Worm (Caenorhabditis elegans): ENCODE results near the gene K09E2.3.

The K09E2.3 gene

DNA sequence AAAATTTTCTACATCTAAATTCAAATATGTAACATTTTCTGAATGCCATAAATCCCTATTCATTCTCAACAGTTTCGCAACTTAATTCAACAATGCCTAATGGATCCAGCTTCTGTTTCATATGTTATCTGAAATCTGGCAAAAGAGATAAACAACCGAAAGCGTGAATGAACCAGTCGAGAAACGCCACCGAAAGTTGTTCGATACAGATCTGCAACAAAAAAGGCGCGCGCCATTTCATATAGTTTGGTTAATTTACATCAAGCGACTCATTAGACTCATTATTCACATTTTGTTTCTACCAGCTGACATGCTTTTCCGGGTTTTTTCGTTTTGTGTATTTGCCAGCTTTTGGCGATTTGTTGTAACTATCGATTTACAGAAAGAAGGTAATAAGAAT, 8.7 kb downstream of the K09E2.3 start, which contains the start of gene K09E2.1:
Gene K09E2.1 (plus strand): TSS at position 301 of the 400 bp plus-strand sequence.
- TF ChIP-seq flt-1 (GFP tag; IDR thresholded peaks at IDR 0.05) (no peak), cog-1 (tag; optimal IDR thresholded peaks at IDR 0.05) (no peak), klf-2 (GFP tag; conservative IDR thresholded peaks at IDR 0.05) (no peak), ztf-23 (GFP tag; IDR thresholded peaks at IDR 0.05) (no peak), ref-1 (GFP tag; conservative IDR thresholded peaks at IDR 0.05) (no peak), T22C8.4 (GFP tag; IDR thresholded peaks at IDR 0.05) (no peak), tab-1 (GFP tag; IDR thresholded peaks at IDR 0.05) (no peak), ztf-29 (GFP tag; IDR thresholded peaks at IDR 0.05) (no peak), med-1 (GFP tag; optimal IDR thresholded peaks at IDR 0.05; ENCODE audit: insufficient read depth) (no peak)

DNA sequence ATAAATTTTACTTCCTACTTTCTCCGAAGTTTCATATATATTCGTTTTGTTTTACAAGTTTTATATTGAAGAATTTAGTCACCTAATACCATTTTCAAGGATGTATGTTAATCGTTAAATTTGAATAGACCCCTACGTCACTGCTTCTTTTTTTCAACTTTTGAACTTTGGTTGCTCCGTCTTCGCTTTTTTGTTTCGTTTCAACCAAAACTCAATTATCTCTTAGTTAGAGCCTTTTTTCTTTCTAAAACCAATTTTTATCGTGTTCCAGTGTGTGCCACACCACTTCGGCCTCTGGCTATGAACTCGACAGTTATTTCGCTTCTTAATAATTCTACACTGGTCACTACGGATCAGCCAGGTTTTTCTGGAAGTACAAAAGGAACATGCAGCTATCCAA, 24.6 kb downstream of the K09E2.3 start, which contains the start of gene frpr-8:
Gene frpr-8 (plus strand): TSS at position 301 of the 400 bp plus-strand sequence.
- TF ChIP-seq tab-1 (GFP tag; IDR thresholded peaks at IDR 0.05) (no peak), ref-1 (GFP tag; conservative IDR thresholded peaks at IDR 0.05) (no peak), klf-2 (GFP tag; conservative IDR thresholded peaks at IDR 0.05) (no peak), flt-1 (GFP tag; IDR thresholded peaks at IDR 0.05) (no peak), T22C8.4 (GFP tag; IDR thresholded peaks at IDR 0.05) (no peak), ztf-29 (GFP tag; IDR thresholded peaks at IDR 0.05) (no peak), med-1 (GFP tag; optimal IDR thresholded peaks at IDR 0.05; ENCODE audit: insufficient read depth) (no peak), ztf-23 (GFP tag; IDR thresholded peaks at IDR 0.05) (no peak), cog-1 (tag; optimal IDR thresholded peaks at IDR 0.05) (no peak)

DNA sequence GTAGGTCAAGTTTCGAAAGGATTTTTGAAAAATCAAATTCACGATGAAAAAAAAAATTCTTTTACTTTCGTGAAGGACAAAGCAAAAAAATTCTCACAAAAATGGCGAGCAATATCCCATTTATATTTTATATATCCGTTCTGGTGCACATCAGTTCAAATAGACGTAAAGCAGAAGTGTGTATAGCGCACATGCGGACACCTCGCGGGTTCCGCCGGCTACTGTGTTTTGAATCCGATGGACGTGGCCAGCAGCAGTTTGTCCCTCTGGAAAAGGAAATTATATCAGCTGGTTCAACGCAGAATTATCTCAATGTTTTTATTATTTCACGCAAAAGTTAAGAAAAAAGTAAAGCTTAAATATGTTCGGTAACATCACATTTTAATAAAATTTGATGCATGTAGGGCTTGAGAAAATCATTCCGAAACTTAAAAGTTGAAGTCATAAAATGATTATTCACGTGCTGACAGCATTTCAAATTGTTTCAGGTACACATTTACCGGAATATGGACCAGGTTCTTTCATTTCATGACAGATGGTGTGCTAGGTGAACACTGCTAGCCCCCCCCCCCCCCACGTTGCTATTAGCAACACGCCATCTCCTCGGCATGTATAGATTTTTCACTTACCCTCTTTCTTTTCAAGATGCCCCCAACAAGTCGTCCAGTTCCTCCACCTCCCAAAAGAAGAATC, 30.9 kb downstream of the K09E2.3 start, which contains the start of gene jbts-14:
Gene jbts-14 (plus strand): TSS at position 643 of the 693 bp plus-strand sequence.
- TF ChIP-seq med-1 (GFP tag; optimal IDR thresholded peaks at IDR 0.05; ENCODE audit: insufficient read depth) (no peak), klf-2 (GFP tag; conservative IDR thresholded peaks at IDR 0.05) (no peak), ref-1 (GFP tag; conservative IDR thresholded peaks at IDR 0.05) (no peak), ztf-29 (GFP tag; IDR thresholded peaks at IDR 0.05) (no peak), cog-1 (tag; optimal IDR thresholded peaks at IDR 0.05) (no peak), flt-1 (GFP tag; IDR thresholded peaks at IDR 0.05) (no peak), tab-1 (GFP tag; IDR thresholded peaks at IDR 0.05) (no peak), T22C8.4 (GFP tag; IDR thresholded peaks at IDR 0.05) (no peak), ztf-23 (GFP tag; IDR thresholded peaks at IDR 0.05) (no peak)

DNA sequence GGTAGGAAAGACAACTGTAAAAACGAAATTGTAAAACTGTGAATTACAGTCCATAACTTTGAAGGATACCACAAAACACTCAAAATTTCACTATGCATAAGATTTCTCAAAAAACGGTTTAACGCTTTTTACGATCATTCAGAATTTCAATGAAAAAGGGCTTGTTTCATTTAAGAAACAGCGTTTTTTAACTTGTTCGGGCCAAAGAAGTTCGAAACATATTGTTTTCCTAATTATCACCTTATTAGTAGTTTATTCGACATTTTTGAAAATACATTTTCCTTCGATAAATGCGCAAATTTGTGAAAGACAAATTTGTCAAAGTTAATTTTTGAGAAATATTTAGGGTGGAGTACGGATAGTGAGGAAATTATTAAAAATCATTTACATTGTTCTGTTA, 31.9 kb downstream of the K09E2.3 start:
- TF ChIP-seq flt-1 (GFP tag; IDR thresholded peaks at IDR 0.05), result no peak
- TF ChIP-seq cog-1 (tag; optimal IDR thresholded peaks at IDR 0.05), result no peak
- TF ChIP-seq ztf-29 (GFP tag; IDR thresholded peaks at IDR 0.05), result no peak
- TF ChIP-seq ref-1 (GFP tag; conservative IDR thresholded peaks at IDR 0.05), result no peak
- no peak for TF ChIP-seq tab-1 (GFP tag; IDR thresholded peaks at IDR 0.05)
- TF ChIP-seq med-1 (GFP tag; optimal IDR thresholded peaks at IDR 0.05; ENCODE audit: insufficient read depth), result no peak
- no peak for TF ChIP-seq klf-2 (GFP tag; conservative IDR thresholded peaks at IDR 0.05)
- no peak for TF ChIP-seq ztf-23 (GFP tag; IDR thresholded peaks at IDR 0.05)

DNA sequence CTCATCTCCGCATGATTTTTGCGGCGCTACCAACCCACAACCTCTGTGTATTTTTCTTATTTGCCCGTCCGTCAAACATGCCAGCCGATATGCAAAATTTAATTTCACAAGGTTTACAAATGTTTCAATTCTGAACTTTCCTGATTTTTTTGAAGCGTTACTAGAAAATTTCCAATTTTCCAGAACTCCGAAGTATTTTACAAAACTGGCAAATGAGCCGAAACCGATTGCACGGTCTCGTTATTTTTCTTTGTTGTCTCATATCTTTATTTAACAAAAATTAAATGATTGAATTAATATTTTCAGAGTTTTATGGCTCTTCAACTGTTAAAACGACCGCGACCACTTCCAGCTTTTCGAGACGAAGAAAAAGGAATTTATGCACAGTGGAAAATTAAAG, 35.2 kb downstream of the K09E2.3 start, which contains the start of gene F53A9.3:
Gene F53A9.3 (plus strand): TSS at position 301 of the 400 bp plus-strand sequence.
- TF ChIP-seq ztf-29 (GFP tag; IDR thresholded peaks at IDR 0.05) (no peak), T22C8.4 (GFP tag; IDR thresholded peaks at IDR 0.05) (no peak), flt-1 (GFP tag; IDR thresholded peaks at IDR 0.05) (no peak), cog-1 (tag; optimal IDR thresholded peaks at IDR 0.05) (no peak), ztf-23 (GFP tag; IDR thresholded peaks at IDR 0.05) (no peak), tab-1 (GFP tag; IDR thresholded peaks at IDR 0.05) (no peak), med-1 (GFP tag; optimal IDR thresholded peaks at IDR 0.05; ENCODE audit: insufficient read depth) (no peak), ref-1 (GFP tag; conservative IDR thresholded peaks at IDR 0.05) (no peak), klf-2 (GFP tag; conservative IDR thresholded peaks at IDR 0.05) (no peak)

DNA sequence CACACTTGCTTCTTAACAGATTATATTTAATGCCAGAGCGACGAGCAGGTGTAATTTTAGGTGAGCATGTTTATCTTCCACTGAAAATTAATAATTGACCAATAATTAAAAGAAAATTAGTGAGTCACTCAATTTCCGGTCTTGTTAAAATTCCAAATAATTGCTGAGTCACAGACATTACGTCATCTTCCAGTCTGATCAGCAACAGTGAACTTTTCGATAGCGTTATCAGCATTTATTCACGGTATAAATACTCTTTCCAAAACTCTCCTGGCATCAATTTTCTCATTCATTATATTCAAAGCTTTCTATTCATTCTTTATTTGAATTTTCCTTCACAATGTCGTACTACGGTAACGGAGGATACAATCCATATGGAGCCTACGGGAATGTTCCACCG, 36.5 kb downstream of the K09E2.3 start, which contains the start of gene kreg-1:
Gene kreg-1 (plus strand): TSS at position 341 of the 400 bp plus-strand sequence.
- TF ChIP-seq ref-1 (GFP tag; conservative IDR thresholded peaks at IDR 0.05) (no peak), med-1 (GFP tag; optimal IDR thresholded peaks at IDR 0.05; ENCODE audit: insufficient read depth) (no peak), flt-1 (GFP tag; IDR thresholded peaks at IDR 0.05) (no peak), klf-2 (GFP tag; conservative IDR thresholded peaks at IDR 0.05) (no peak), tab-1 (GFP tag; IDR thresholded peaks at IDR 0.05) (no peak), ztf-23 (GFP tag; IDR thresholded peaks at IDR 0.05) (no peak), cog-1 (tag; optimal IDR thresholded peaks at IDR 0.05) (no peak), T22C8.4 (GFP tag; IDR thresholded peaks at IDR 0.05) (no peak), ztf-29 (GFP tag; IDR thresholded peaks at IDR 0.05) (no peak)

DNA sequence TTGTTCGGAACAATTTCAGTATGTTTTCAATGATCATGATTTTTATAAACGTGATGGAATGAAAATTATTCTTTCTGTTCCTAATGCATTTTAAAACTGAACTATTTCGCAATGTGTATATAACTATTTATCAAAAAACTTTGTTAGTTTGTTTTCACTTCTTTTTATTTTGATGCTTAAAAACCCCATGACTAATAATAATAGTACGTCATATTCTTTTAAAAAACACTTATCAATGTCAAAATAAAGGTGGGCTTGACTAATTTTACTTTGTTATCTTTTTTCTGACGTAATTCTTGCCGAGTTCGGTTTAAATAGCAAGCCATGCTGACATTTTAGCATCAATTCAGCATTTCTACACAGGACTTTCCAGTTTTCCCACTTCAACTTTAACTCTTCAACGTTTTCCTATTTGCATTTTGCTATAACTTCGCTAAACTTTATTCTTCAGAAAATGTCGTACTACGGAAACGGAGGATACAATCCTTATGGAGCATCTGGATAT, 38.3 kb downstream of the K09E2.3 start, which contains the start of gene F53A9.1:
Gene F53A9.1 (plus strand): TSS at position 455 of the 505 bp plus-strand sequence.
- TF ChIP-seq T22C8.4 (GFP tag; IDR thresholded peaks at IDR 0.05), result no peak
- no peak for TF ChIP-seq cog-1 (tag; optimal IDR thresholded peaks at IDR 0.05)
- no peak for TF ChIP-seq med-1 (GFP tag; optimal IDR thresholded peaks at IDR 0.05; ENCODE audit: insufficient read depth)

DNA sequence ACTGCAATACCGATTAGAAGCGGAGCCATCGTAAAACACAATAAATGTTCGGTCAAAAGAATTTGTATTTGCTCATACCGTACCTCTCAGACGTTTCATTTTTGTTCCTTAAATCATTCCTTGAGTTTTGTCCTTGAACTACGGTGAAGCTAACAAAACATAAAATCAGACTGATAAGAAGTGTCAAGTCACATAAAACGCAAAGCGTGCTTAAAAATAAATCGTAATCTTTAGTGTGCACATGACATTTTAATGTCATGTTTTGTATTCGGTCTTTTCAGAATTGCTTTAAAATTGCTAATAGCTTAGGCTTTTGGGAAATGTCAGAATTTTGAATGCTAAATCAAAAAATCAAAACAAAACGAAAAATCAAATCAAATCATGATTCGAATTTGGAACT, 39.8 kb downstream of the K09E2.3 start:
- TF ChIP-seq ztf-29 (GFP tag; IDR thresholded peaks at IDR 0.05) (no peak), cog-1 (tag; optimal IDR thresholded peaks at IDR 0.05) (no peak), klf-2 (GFP tag; conservative IDR thresholded peaks at IDR 0.05) (no peak), ztf-23 (GFP tag; IDR thresholded peaks at IDR 0.05) (no peak), ref-1 (GFP tag; conservative IDR thresholded peaks at IDR 0.05) (no peak), tab-1 (GFP tag; IDR thresholded peaks at IDR 0.05) (no peak), med-1 (GFP tag; optimal IDR thresholded peaks at IDR 0.05; ENCODE audit: insufficient read depth) (no peak), T22C8.4 (GFP tag; IDR thresholded peaks at IDR 0.05) (no peak), flt-1 (GFP tag; IDR thresholded peaks at IDR 0.05) (no peak)

DNA sequence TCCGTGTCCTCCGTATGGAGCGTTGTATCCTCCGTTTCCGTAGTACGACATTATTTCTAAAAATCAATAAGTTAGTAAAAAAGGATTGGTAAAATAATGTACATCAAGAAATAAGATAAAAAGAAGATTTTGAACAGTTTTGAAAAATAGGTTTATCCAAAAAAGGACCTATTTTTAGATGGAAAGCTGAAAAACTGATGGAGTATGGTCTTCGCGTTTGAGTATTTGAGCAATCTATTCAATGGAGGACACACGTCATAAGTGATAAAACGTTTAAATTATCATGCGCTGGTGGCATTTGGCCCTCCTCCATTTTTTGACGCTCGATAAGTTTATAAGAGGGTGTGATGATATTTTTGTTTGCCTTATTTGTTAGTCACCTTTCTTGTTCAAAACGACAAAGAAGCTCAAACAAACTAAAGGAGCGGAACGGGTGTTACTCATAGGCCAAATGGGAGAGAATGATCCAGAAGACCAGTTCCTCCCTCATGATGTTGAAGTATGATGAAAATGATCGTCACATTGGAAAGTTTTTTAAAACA, 40.9 kb downstream of the K09E2.3 start, which contains the start of gene F53A9.6:
Gene F53A9.6 (minus strand): TSS at position 51 of the 542 bp plus-strand sequence.
- TF ChIP-seq ztf-23 (GFP tag; IDR thresholded peaks at IDR 0.05), result no peak
- no peak for TF ChIP-seq tab-1 (GFP tag; IDR thresholded peaks at IDR 0.05)
- no peak for TF ChIP-seq T22C8.4 (GFP tag; IDR thresholded peaks at IDR 0.05)
- TF ChIP-seq med-1 (GFP tag; optimal IDR thresholded peaks at IDR 0.05; ENCODE audit: insufficient read depth), result no peak
